Fruit fly (Drosophila melanogaster) whole organism, embryonic: ENCODE results near the gene CG15027.

Experiments
- CG10979 ChIP-seq: fragments of 200-800 bp; sonication (Bioruptor generic); optimal IDR thresholded peaks from 2 replicates; lab custom pipeline; 2018; ENCODE audit warnings: missing biosample characterization, mild to moderate bottlenecking, missing genetic modification characterization, moderate library complexity
- CG11093 ChIP-seq: fragments of 200-800 bp; sonication (Bioruptor generic); IDR thresholded peaks from 3 replicates; pipeline ENCODE4 v1.3.6; 2022; ENCODE audit warnings: missing biosample characterization, missing genetic modification characterization
- CG11560 ChIP-seq: fragments of 200-800 bp; sonication (Bioruptor generic); IDR thresholded peaks from 3 replicates; pipeline ENCODE4 v1.3.6; 2022; ENCODE audit warnings: missing biosample characterization, missing genetic modification characterization
- CG12155 ChIP-seq: fragments of 200-800 bp; sonication (Bioruptor generic); optimal IDR thresholded peaks from 3 replicates; lab custom pipeline; 2016; ENCODE audit warnings: missing biosample characterization, missing genetic modification characterization
- CG12391 ChIP-seq: fragments of 200-800 bp; sonication (Bioruptor generic); optimal IDR thresholded peaks from 3 replicates; lab custom pipeline; 2018; ENCODE audit warnings: missing biosample characterization, mild to moderate bottlenecking, missing genetic modification characterization, moderate library complexity
- CG12942 ChIP-seq: fragments of 200-800 bp; sonication (Bioruptor generic); optimal IDR thresholded peaks from 3 replicates; lab custom pipeline; 2016; ENCODE audit warnings: missing biosample characterization, missing genetic modification characterization
- CG13123 ChIP-seq: fragments of 200-800 bp; sonication (Bioruptor generic); optimal IDR thresholded peaks from 2 replicates; lab custom pipeline; 2016; ENCODE audit warnings: missing biosample characterization, missing genetic modification characterization
- CG13775 ChIP-seq: fragments of 200-800 bp; sonication (Bioruptor generic); optimal IDR thresholded peaks from 3 replicates; lab custom pipeline; 2017; ENCODE audit warnings: missing biosample characterization, mild to moderate bottlenecking, missing genetic modification characterization
- CG16813 ChIP-seq: fragments of 200-800 bp; sonication (Bioruptor generic); IDR thresholded peaks from 3 replicates; pipeline ENCODE4 v1.3.6; 2022; ENCODE audit warnings: missing biosample characterization, missing genetic modification characterization; ENCODE audit not compliant: partially characterized antibody
- CG16815 ChIP-seq: fragments of 200-800 bp; sonication (Bioruptor generic); optimal IDR thresholded peaks from 3 replicates; lab custom pipeline; 2017; ENCODE audit warnings: missing biosample characterization, mild to moderate bottlenecking, missing genetic modification characterization
- CG16863 ChIP-seq: fragments of 200-800 bp; sonication (Bioruptor generic); optimal IDR thresholded peaks from 3 replicates; lab custom pipeline; 2016; ENCODE audit warnings: missing biosample characterization, missing genetic modification characterization
- CG17359 ChIP-seq: fragments of 200-800 bp; sonication (Bioruptor generic); optimal IDR thresholded peaks from 3 replicates; lab custom pipeline; 2018; ENCODE audit warnings: missing biosample characterization, mild to moderate bottlenecking, missing genetic modification characterization, moderate library complexity
- CG17385 ChIP-seq: fragments of 200-800 bp; sonication (Bioruptor generic); optimal IDR thresholded peaks from 3 replicates; lab custom pipeline; 2018; ENCODE audit warnings: missing biosample characterization, mild to moderate bottlenecking, missing genetic modification characterization
- CG17802 ChIP-seq: fragments of 200-800 bp; sonication (Bioruptor generic); optimal IDR thresholded peaks from 2 replicates; lab custom pipeline; 2018; ENCODE audit warnings: missing biosample characterization, mild to moderate bottlenecking, missing genetic modification characterization, moderate library complexity
- CG2199 ChIP-seq: fragments of 200-800 bp; sonication (Bioruptor generic); IDR thresholded peaks from 3 replicates; pipeline ENCODE4 v1.3.6; 2022; ENCODE audit warnings: missing biosample characterization, missing genetic modification characterization
- CG2712 ChIP-seq: fragments of 200-800 bp; optimal IDR thresholded peaks from 3 replicates; lab custom pipeline; 2019; ENCODE audit warnings: missing biosample characterization, mild to moderate bottlenecking, missing genetic modification characterization, moderate library complexity
- CG31441 ChIP-seq: fragments of 200-800 bp; sonication (Bioruptor generic); IDR thresholded peaks from 2 replicates; pipeline ENCODE4 v1.3.6; 2022; ENCODE audit warnings: missing biosample characterization, missing genetic modification characterization
- CG4854 ChIP-seq: fragments of 200-800 bp; sonication (Bioruptor generic); optimal IDR thresholded peaks from 2 replicates; lab custom pipeline; 2016; ENCODE audit warnings: missing biosample characterization, missing genetic modification characterization, inconsistent platforms
- CG6272 ChIP-seq: fragments of 200-800 bp; sonication (Bioruptor generic); IDR thresholded peaks from 2 replicates; pipeline ENCODE4 v1.3.6; 2022; ENCODE audit warnings: missing biosample characterization, missing genetic modification characterization
- CG7928 ChIP-seq: fragments of 200-800 bp; sonication (Bioruptor generic); optimal IDR thresholded peaks from 2 replicates; lab custom pipeline; 2017; ENCODE audit warnings: missing biosample characterization, mild to moderate bottlenecking, missing genetic modification characterization
- CG8281 ChIP-seq: fragments of 200-800 bp; sonication (Bioruptor generic); optimal IDR thresholded peaks from 2 replicates; lab custom pipeline; 2018; ENCODE audit warnings: missing biosample characterization, mild to moderate bottlenecking, missing genetic modification characterization, moderate library complexity
- CG8359 ChIP-seq: fragments of 200-800 bp; sonication (Bioruptor generic); optimal IDR thresholded peaks from 2 replicates; lab custom pipeline; 2017; ENCODE audit warnings: missing biosample characterization, mild to moderate bottlenecking, missing genetic modification characterization, borderline replicate concordance
- Dbx ChIP-seq: fragments of 200-800 bp; sonication (Bioruptor generic); IDR thresholded peaks from 3 replicates; pipeline ENCODE4 v1.3.6; 2022; ENCODE audit warnings: missing biosample characterization, missing genetic modification characterization
- Dek ChIP-seq: fragments of 200-800 bp; sonication (Bioruptor generic); optimal IDR thresholded peaks from 3 replicates; lab custom pipeline; 2019; ENCODE audit warnings: missing biosample characterization, mild to moderate bottlenecking, missing genetic modification characterization, moderate library complexity
- HLH3B ChIP-seq: fragments of 200-800 bp; sonication (Bioruptor generic); IDR thresholded peaks from 2 replicates; pipeline ENCODE4 v1.3.6; 2022; ENCODE audit warnings: missing biosample characterization, missing genetic modification characterization
- Hr39 ChIP-seq: fragments of >200 bp; optimal IDR thresholded peaks from 2 replicates; lab custom pipeline; 2017
- Lim3 ChIP-seq: fragments of 200-800 bp; sonication (Bioruptor generic); IDR thresholded peaks from 2 replicates; pipeline ENCODE4 v1.3.6; 2022; ENCODE audit warnings: missing biosample characterization, missing genetic modification characterization
- Lpt ChIP-seq: fragments of >200 bp; optimal IDR thresholded peaks from 2 replicates; lab custom pipeline; 2018; ENCODE audit warnings: missing biosample characterization, missing genetic modification characterization
- Mes4 ChIP-seq: fragments of 200-800 bp; sonication (Bioruptor generic); optimal IDR thresholded peaks from 2 replicates; lab custom pipeline; 2016; ENCODE audit warnings: missing biosample characterization, missing genetic modification characterization
- Opbp ChIP-seq: fragments of 200-800 bp; sonication (Bioruptor generic); IDR thresholded peaks from 3 replicates; pipeline ENCODE4 v1.3.6; 2022; ENCODE audit warnings: missing biosample characterization, missing genetic modification characterization; ENCODE audit not compliant: partially characterized antibody
- Ptx1 ChIP-seq: fragments of 200-800 bp; sonication (Bioruptor generic); IDR thresholded peaks from 2 replicates; pipeline ENCODE4 v1.3.6; 2022; ENCODE audit warnings: missing biosample characterization, missing genetic modification characterization
- Rfx ChIP-seq: fragments of 200-800 bp; sonication (Bioruptor generic); IDR thresholded peaks from 2 replicates; pipeline ENCODE4 v1.3.6; 2022; ENCODE audit warnings: missing biosample characterization, missing genetic modification characterization
- Spps ChIP-seq: fragments of 200-800 bp; sonication (Bioruptor generic); optimal IDR thresholded peaks from 2 replicates; lab custom pipeline; 2018; ENCODE audit warnings: missing biosample characterization, mild to moderate bottlenecking, missing genetic modification characterization
- Stat92E ChIP-seq, 3 experiments: fragments of >200 bp in 2 of 3; fragments of 200-800 bp in 1 of 3; sonication (Bioruptor generic) in 1 of 3; optimal IDR thresholded peaks; 2 replicates each; lab custom pipeline; 2017 to 2019; ENCODE audit warnings: missing biosample characterization in 3 of 3, missing genetic modification characterization in 3 of 3, mild to moderate bottlenecking in 1 of 3, moderate library complexity in 1 of 3
- Taf1 ChIP-seq: fragments of 200-800 bp; sonication (Bioruptor generic); IDR thresholded peaks from 2 replicates; pipeline ENCODE4 v1.3.6; 2022; ENCODE audit warnings: missing biosample characterization, missing genetic modification characterization
- ab ChIP-seq: fragments of 200-800 bp; sonication (Bioruptor generic); optimal IDR thresholded peaks from 2 replicates; lab custom pipeline; 2016; ENCODE audit warnings: missing biosample characterization, missing genetic modification characterization
- bsh ChIP-seq, 2 experiments: fragments of 200-800 bp; sonication (Bioruptor generic); optimal IDR thresholded peaks; 2 replicates each; lab custom pipeline; 2017 to 2018; ENCODE audit warnings: mild to moderate bottlenecking in 2 of 2, missing biosample characterization in 2 of 2, missing genetic modification characterization in 2 of 2, moderate library complexity in 1 of 2
- dati ChIP-seq: fragments of 200-800 bp; sonication (Bioruptor generic); IDR thresholded peaks from 2 replicates; pipeline ENCODE4 v1.3.6; 2022; ENCODE audit warnings: missing biosample characterization, missing genetic modification characterization
- dm ChIP-seq: fragments of 200-800 bp; sonication (Bioruptor generic); optimal IDR thresholded peaks from 3 replicates; lab custom pipeline; 2016; ENCODE audit warnings: missing biosample characterization, missing genetic modification characterization
- esg ChIP-seq: fragments of 200-800 bp; sonication (Bioruptor generic); conservative IDR thresholded peaks from 2 replicates; pipeline ENCODE4 v1.3.6; 2022; ENCODE audit warnings: missing biosample characterization, missing genetic modification characterization
- ftz-f1 ChIP-seq: fragments of 200-800 bp; sonication (Bioruptor generic); optimal IDR thresholded peaks from 2 replicates; lab custom pipeline; 2016; ENCODE audit warnings: missing biosample characterization, missing genetic modification characterization
- grau ChIP-seq: fragments of 200-800 bp; optimal IDR thresholded peaks from 3 replicates; lab custom pipeline; 2019; ENCODE audit warnings: missing biosample characterization, mild to moderate bottlenecking, missing genetic modification characterization, moderate library complexity
- ham ChIP-seq: fragments of 200-800 bp; sonication (Bioruptor generic); IDR thresholded peaks from 2 replicates; pipeline ENCODE4 v1.3.6; 2022; ENCODE audit warnings: missing biosample characterization, missing genetic modification characterization
- jigr1 ChIP-seq: fragments of 200-800 bp; sonication (Bioruptor generic); IDR thresholded peaks from 3 replicates; pipeline ENCODE4 v1.3.6; 2022; ENCODE audit warnings: missing biosample characterization, missing genetic modification characterization
- kah ChIP-seq: fragments of 200-800 bp; sonication (Bioruptor generic); optimal IDR thresholded peaks from 2 replicates; lab custom pipeline; 2018; ENCODE audit warnings: missing biosample characterization, mild to moderate bottlenecking, missing genetic modification characterization
- lov ChIP-seq, 2 experiments: fragments of 200-800 bp in 1 of 2; fragments of >200 bp in 1 of 2; sonication (Bioruptor generic) in 1 of 2; IDR thresholded peaks in 1 of 2; optimal IDR thresholded peaks in 1 of 2; 2 replicates in 1 of 2; 3 replicates in 1 of 2; pipeline versions ENCODE4 v1.3.6 to Lab custom; 2017 to 2022; ENCODE audit warnings: missing biosample characterization in 1 of 2, missing genetic modification characterization in 1 of 2
- pho ChIP-seq: fragments of 200-800 bp; sonication (Bioruptor generic); optimal IDR thresholded peaks from 2 replicates; lab custom pipeline; 2016; ENCODE audit warnings: missing biosample characterization, missing genetic modification characterization
- sens-2 ChIP-seq: fragments of 200-800 bp; sonication (Bioruptor generic); IDR thresholded peaks from 2 replicates; pipeline ENCODE4 v1.3.6; 2022; ENCODE audit warnings: missing biosample characterization, missing genetic modification characterization
- shn ChIP-seq: fragments of 200-800 bp; sonication (Bioruptor generic); optimal IDR thresholded peaks from 3 replicates; lab custom pipeline; 2016; ENCODE audit warnings: missing biosample characterization, missing genetic modification characterization
- stc ChIP-seq: fragments of 200-800 bp; sonication (Bioruptor generic); IDR thresholded peaks from 2 replicates; pipeline ENCODE4 v1.3.6; 2022; ENCODE audit warnings: missing biosample characterization, missing genetic modification characterization
- vfl ChIP-seq: fragments of 200-800 bp; sonication (Bioruptor generic); optimal IDR thresholded peaks from 2 replicates; lab custom pipeline; 2016; ENCODE audit warnings: missing biosample characterization, missing genetic modification characterization
- zfh1 ChIP-seq: fragments of 200-800 bp; sonication (Bioruptor generic); IDR thresholded peaks from 3 replicates; pipeline ENCODE4 v1.3.6; 2022; ENCODE audit warnings: missing biosample characterization, missing genetic modification characterization

CG15027 gene

dm6 chrX:15121714-15122113 is 36.1 kb upstream of the CG15027 start (continued):
- TF ChIP-seq jigr1 (GFP tag; lab: Robert Waterston, UW) (no peak), Mes4 (GFP tag; lab: Kevin White, UChicago) (no peak), grau (tag; lab: Kevin White, UChicago) (peak; percentile 31), pho (GFP tag; lab: Kevin White, UChicago) (no peak), ab (GFP tag; lab: Kevin White, UChicago) (no peak), CG8281 (tag; lab: Kevin White, UChicago) (no peak), Dek (no peak), CG12942 (GFP tag; lab: Kevin White, UChicago) (no peak), CG16863 (no peak), CG16813 (GFP tag; lab: Robert Waterston, UW) (no peak), CG11093 (GFP tag; lab: Robert Waterston, UW) (no peak), CG12155 (GFP tag; lab: Kevin White, UChicago) (no peak), dati (no peak), Ptx1 (peak; percentile 49; the same call in 1 of the 2 replicates), Opbp (GFP tag; lab: Robert Waterston, UW) (no peak), dm (no peak), CG13123 (no peak), CG17359 (tag; lab: Kevin White, UChicago) (peak; percentile 50), CG8359 (GFP tag; lab: Kevin White, UChicago) (no peak), Stat92E (GFP tag; optimal IDR thresholded peaks at IDR 0.05; lab: Kevin White, UChicago) (no peak), ham (GFP tag; lab: Robert Waterston, UW) (no peak), stc (GFP tag; lab: Robert Waterston, UW) (peak; percentile 57), CG13775 (no peak), CG12391 (tag; lab: Kevin White, UChicago) (peak; percentile 42), CG6272 (GFP tag; lab: Robert Waterston, UW) (no peak), Hr39 (lab: Kevin White, UChicago) (no peak), CG4854 (GFP tag; lab: Kevin White, UChicago) (no peak), Lpt (GFP tag; lab: Kevin White, UChicago) (no peak), vfl (GFP tag; lab: Kevin White, UChicago) (no peak), lov (optimal IDR thresholded peaks at IDR 0.05; lab: Kevin White, UChicago) (no peak), lov (GFP tag; IDR thresholded peaks at IDR 0.05; lab: Robert Waterston, UW) (no peak), sens-2 (GFP tag; lab: Robert Waterston, UW) (no peak), CG10979 (tag; lab: Kevin White, UChicago) (peak; percentile 45), CG7928 (GFP tag; lab: Kevin White, UChicago) (no peak), CG2199 (GFP tag; lab: Robert Waterston, UW) (no peak), CG17802 (tag; lab: Kevin White, UChicago) (no peak), kah (peak; percentile 3), esg (GFP tag; lab: Robert Waterston, UW) (no peak), Dbx (no peak), CG2712 (tag; lab: Kevin White, UChicago) (peak; percentile 55), Rfx (GFP tag; lab: Robert Waterston, UW) (no peak), CG17385 (GFP tag; lab: Kevin White, UChicago) (peak; percentile 7), ftz-f1 (no peak), bsh (GFP tag; optimal IDR thresholded peaks at IDR 0.05; lab: Kevin White, UChicago) (peak in 1 of 2 experiments; percentile 46), CG11560 (tag; lab: Robert Waterston, UW) (no peak), Taf1 (GFP tag; lab: Robert Waterston, UW) (no peak), Lim3 (GFP tag; lab: Robert Waterston, UW) (no peak), Spps (no peak), CG31441 (GFP tag; lab: Robert Waterston, UW) (peak; percentile 70), shn (GFP tag; lab: Kevin White, UChicago) (no peak), HLH3B (peak; percentile 55; the same call in 1 of the 2 replicates), zfh1 (GFP tag; lab: Robert Waterston, UW) (no peak), CG16815 (GFP tag; lab: Kevin White, UChicago) (no peak)
